Fruit fly (Drosophila melanogaster): Measurements from ENCODE around the gene Akt.

Akt gene

DNA sequence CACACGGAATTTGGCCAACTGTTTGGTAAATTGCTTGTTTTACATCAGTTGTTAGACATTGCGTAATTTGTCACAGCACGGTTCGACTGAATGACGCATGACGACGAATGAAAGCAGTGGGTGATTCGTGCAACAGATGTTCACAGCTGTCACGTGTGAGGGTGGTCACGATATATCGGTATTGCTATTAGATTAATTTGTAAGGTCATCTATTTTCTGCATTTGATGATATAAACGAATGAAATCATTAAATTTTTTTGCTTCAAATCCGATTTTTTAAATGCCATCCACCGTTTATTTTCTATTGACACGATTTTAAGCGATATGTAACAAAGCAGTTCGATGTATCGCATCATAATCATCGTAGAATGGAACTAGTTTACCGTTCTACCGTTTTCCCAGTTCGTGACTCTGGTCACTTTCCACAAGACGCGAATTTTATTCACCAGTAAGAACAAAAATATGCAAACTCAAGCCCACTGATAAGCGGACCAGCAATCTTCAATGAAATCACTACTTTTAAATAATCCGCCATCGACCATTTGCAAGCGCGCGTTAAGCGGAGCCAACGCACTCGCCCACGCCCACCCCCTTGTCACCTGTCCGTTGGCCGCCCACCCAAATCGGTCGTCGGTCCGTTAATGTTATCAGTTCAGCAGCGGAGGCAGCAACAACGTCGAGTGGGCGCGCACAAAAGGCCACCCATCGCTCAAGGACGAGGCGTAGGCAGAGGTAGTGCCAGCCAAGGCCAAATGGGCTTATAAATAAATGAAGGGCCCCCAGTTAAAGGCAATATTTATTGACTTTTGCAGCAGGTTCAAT, 47.8 kb downstream of the Akt start, which contains the start of the genes Mic26-27 and CG5916 (continued):
- TF ChIP-seq ato (GFP tag; IDR thresholded peaks at IDR 0.05; ENCODE audit: partially characterized antibody) (peak; percentile 95), knrl (GFP tag; IDR thresholded peaks at IDR 0.05; ENCODE audit: partially characterized antibody) (peak; percentile 100), Awh (GFP tag; IDR thresholded peaks at IDR 0.05) (no peak), kni (GFP tag; optimal IDR thresholded peaks at IDR 0.05) (peak; percentile 82), CG9609 (GFP tag; optimal IDR thresholded peaks at IDR 0.05) (peak; percentile 90), D19B (GFP tag; optimal IDR thresholded peaks at IDR 0.05) (no peak), crol (GFP tag; IDR thresholded peaks at IDR 0.05) (no peak), Kr (GFP tag; optimal IDR thresholded peaks at IDR 0.05) (no peak), CG11247 (GFP tag; IDR thresholded peaks at IDR 0.05) (peak; percentile 76), CG10274 (GFP tag; optimal IDR thresholded peaks at IDR 0.05) (peak; percentile 1), Hand (GFP tag; optimal IDR thresholded peaks at IDR 0.05) (no peak), CG32532 (GFP tag; IDR thresholded peaks at IDR 0.05) (peak; percentile 67), CG7928 (GFP tag; optimal IDR thresholded peaks at IDR 0.05) (peak; percentile 12), CG12219 (GFP tag; optimal IDR thresholded peaks at IDR 0.05) (no peak), CG11398 (GFP tag; optimal IDR thresholded peaks at IDR 0.05) (peak; percentile 51), ATbp (GFP tag; optimal IDR thresholded peaks at IDR 0.05) (no peak), pho (GFP tag; optimal IDR thresholded peaks at IDR 0.05) (peak; percentile 94), CG12071 (GFP tag; optimal IDR thresholded peaks at IDR 0.05) (no peak), BEAF-32 (GFP tag; optimal IDR thresholded peaks at IDR 0.05) (peak; percentile 100), CG12155 (GFP tag; optimal IDR thresholded peaks at IDR 0.05) (peak; percentile 67), Taf1 (GFP tag; IDR thresholded peaks at IDR 0.05) (peak; percentile 59), CG14710 (tag; optimal IDR thresholded peaks at IDR 0.05) (peak; percentile 90), pzg (GFP tag; optimal IDR thresholded peaks at IDR 0.05) (peak; percentile 92), otp (GFP tag; IDR thresholded peaks at IDR 0.05) (peak; percentile 61; the same call in 1 of the 3 replicates), CG34224 (GFP tag; IDR thresholded peaks at IDR 0.05; ENCODE audit: partially characterized antibody) (peak; percentile 100), gfzf (GFP tag; optimal IDR thresholded peaks at IDR 0.05) (peak; percentile 92), CG7786 (GFP tag; optimal IDR thresholded peaks at IDR 0.05) (peak; percentile 91), CG11504 (tag; optimal IDR thresholded peaks at IDR 0.05) (no peak), CG11093 (GFP tag; IDR thresholded peaks at IDR 0.05) (peak; percentile 67; the same call in 1 of the 3 replicates), tap (tag; optimal IDR thresholded peaks at IDR 0.05) (no peak), TFAM (GFP tag; optimal IDR thresholded peaks at IDR 0.05) (no peak), tin (GFP tag; optimal IDR thresholded peaks at IDR 0.05) (peak; percentile 83), CG15011 (GFP tag; optimal IDR thresholded peaks at IDR 0.05) (no peak), CG14965 (GFP tag; optimal IDR thresholded peaks at IDR 0.05; ENCODE audit: borderline replicate concordance) (peak; percentile 7), CG15073 (GFP tag; optimal IDR thresholded peaks at IDR 0.05) (no peak), Blimp-1 (GFP tag; optimal IDR thresholded peaks at IDR 0.05) (peak; percentile 85), kay (GFP tag; optimal IDR thresholded peaks at IDR 0.05) (peak; percentile 91), Xrp1 (GFP tag; IDR thresholded peaks at IDR 0.05) (peak; percentile 87), dimm (GFP tag; IDR thresholded peaks at IDR 0.05) (no peak), CG17359 (tag; optimal IDR thresholded peaks at IDR 0.05) (peak; percentile 29), CG4617 (GFP tag; optimal IDR thresholded peaks at IDR 0.05; ENCODE audit: borderline replicate concordance) (peak; percentile 84), eyg (GFP tag; optimal IDR thresholded peaks at IDR 0.05) (peak; percentile 67), sima (GFP tag; optimal IDR thresholded peaks at IDR 0.05) (peak; percentile 1), CG14441 (GFP tag; IDR thresholded peaks at IDR 0.05) (peak; percentile 61; the same call in 1 of the 2 replicates), CG8281 (tag; optimal IDR thresholded peaks at IDR 0.05) (no peak), mld (GFP tag; IDR thresholded peaks at IDR 0.05; ENCODE audit: partially characterized antibody) (peak; percentile 95), CG3995 (GFP tag; optimal IDR thresholded peaks at IDR 0.05) (peak; percentile 96), CG6272 (GFP tag; IDR thresholded peaks at IDR 0.05) (peak; percentile 90)
